Worm (Caenorhabditis elegans) whole organism, L3 larva: ENCODE results near the gene cutl-5.

Experiments used
- R02D3.7 ChIP-seq: fragments of 150-350 bp; optimal IDR thresholded peaks from 2 replicates; lab custom pipeline; 2014; ENCODE audit warnings: missing biosample characterization, missing genetic modification characterization
- ZK546.5 ChIP-seq: sonication (generic microtip); optimal IDR thresholded peaks from 2 replicates; lab custom pipeline; 2017; ENCODE audit warnings: missing biosample characterization, missing genetic modification characterization
- aly-2 ChIP-seq: fragments of 150-350 bp; optimal IDR thresholded peaks from 2 replicates; lab custom pipeline; 2014; ENCODE audit warnings: missing biosample characterization, missing genetic modification characterization
- ama-1 ChIP-seq: fragments of 150-350 bp; optimal IDR thresholded peaks from 2 replicates; lab custom pipeline; 2018
- ceh-16 ChIP-seq: sonication (generic microtip); optimal IDR thresholded peaks from 2 replicates; lab custom pipeline; 2017; ENCODE audit warnings: missing biosample characterization, missing genetic modification characterization
- ceh-28 ChIP-seq: fragments of 150-350 bp; optimal IDR thresholded peaks from 2 replicates; lab custom pipeline; 2014; ENCODE audit warnings: missing biosample characterization, missing genetic modification reagents, missing genetic modification characterization
- ceh-82 ChIP-seq: fragments of 150-350 bp; optimal IDR thresholded peaks from 2 replicates; lab custom pipeline; 2014; ENCODE audit warnings: missing biosample characterization, missing genetic modification characterization
- ceh-9 ChIP-seq: sonication (generic microtip); optimal IDR thresholded peaks from 2 replicates; lab custom pipeline; 2018; ENCODE audit warnings: missing biosample characterization, missing genetic modification characterization
- daf-12 ChIP-seq: fragments of 150-350 bp; optimal IDR thresholded peaks from 2 replicates; lab custom pipeline; 2014; ENCODE audit warnings: missing biosample characterization, missing genetic modification reagents, missing genetic modification characterization
- egl-5 ChIP-seq: fragments of 150-350 bp; optimal IDR thresholded peaks from 2 replicates; lab custom pipeline; 2017; ENCODE audit warnings: missing biosample characterization, missing genetic modification reagents, missing genetic modification characterization, inconsistent platforms
- elt-2 ChIP-seq: sonication (generic microtip); optimal IDR thresholded peaks from 2 replicates; lab custom pipeline; 2016; ENCODE audit warnings: missing genetic modification reagents, mild to moderate bottlenecking, missing genetic modification characterization, missing compliant biosample characterization
- elt-3 ChIP-seq, 3 experiments: fragments of 150-350 bp in 1 of 3; sonication (generic microtip) in 2 of 3; optimal IDR thresholded peaks; 2 replicates in 2 of 3; 4 replicates in 1 of 3; lab custom pipeline; 2014 to 2017; ENCODE audit warnings: missing biosample characterization in 3 of 3, missing genetic modification characterization in 3 of 3
- eor-1 ChIP-seq, 2 experiments: fragments of 150-350 bp; optimal IDR thresholded peaks; 2 replicates each; lab custom pipeline; 2014 to 2018; ENCODE audit warnings: missing biosample characterization in 2 of 2, missing genetic modification characterization in 2 of 2
- fkh-10 ChIP-seq: sonication (generic microtip); optimal IDR thresholded peaks from 2 replicates; lab custom pipeline; 2017; ENCODE audit warnings: missing biosample characterization, missing genetic modification reagents, missing genetic modification characterization
- fkh-2 ChIP-seq: fragments of 150-350 bp; optimal IDR thresholded peaks from 2 replicates; lab custom pipeline; 2014; ENCODE audit warnings: missing biosample characterization, missing genetic modification reagents, missing genetic modification characterization
- fos-1 ChIP-seq: fragments of 150-350 bp; optimal IDR thresholded peaks from 2 replicates; lab custom pipeline; 2014; ENCODE audit warnings: missing biosample characterization, missing genetic modification characterization
- hmg-11 ChIP-seq: sonication (generic microtip); optimal IDR thresholded peaks from 2 replicates; lab custom pipeline; 2016; ENCODE audit warnings: missing genetic modification characterization, missing compliant biosample characterization
- jun-1 ChIP-seq: fragments of 150-350 bp; optimal IDR thresholded peaks from 2 replicates; lab custom pipeline; 2014; ENCODE audit warnings: missing biosample characterization, missing genetic modification reagents, missing genetic modification characterization
- lin-15B ChIP-seq: fragments of 150-350 bp; optimal IDR thresholded peaks from 2 replicates; lab custom pipeline; 2014; ENCODE audit warnings: missing biosample characterization, missing genetic modification characterization
- lin-39 ChIP-seq: fragments of 150-350 bp; optimal IDR thresholded peaks from 2 replicates; lab custom pipeline; 2018; ENCODE audit warnings: missing biosample characterization, missing genetic modification reagents, missing genetic modification characterization
- lsy-12 ChIP-seq: sonication (generic microtip); optimal IDR thresholded peaks from 2 replicates; lab custom pipeline; 2016; ENCODE audit warnings: mild to moderate bottlenecking, missing genetic modification characterization, missing compliant biosample characterization
- mdl-1 ChIP-seq: fragments of 150-350 bp; optimal IDR thresholded peaks from 2 replicates; lab custom pipeline; 2014; ENCODE audit warnings: missing biosample characterization, missing genetic modification characterization
- mml-1 ChIP-seq: fragments of 150-350 bp; sonication (generic microtip); optimal IDR thresholded peaks from 3 replicates; lab custom pipeline; 2014; ENCODE audit warnings: missing biosample characterization, missing genetic modification characterization
- nfya-1 ChIP-seq: sonication (generic microtip); optimal IDR thresholded peaks from 2 replicates; lab custom pipeline; 2017; ENCODE audit warnings: missing genetic modification characterization, mild to moderate bottlenecking, missing compliant biosample characterization, antibody characterized with exemption, moderate library complexity; ENCODE audit not compliant: insufficient read depth
- nhr-11 ChIP-seq: fragments of 150-350 bp; optimal IDR thresholded peaks from 2 replicates; lab custom pipeline; 2014; ENCODE audit warnings: missing biosample characterization, missing genetic modification characterization
- nhr-23 ChIP-seq: fragments of 150-350 bp; optimal IDR thresholded peaks from 2 replicates; lab custom pipeline; 2014; ENCODE audit warnings: missing biosample characterization, missing genetic modification reagents, missing genetic modification characterization
- nhr-25 ChIP-seq: sonication (generic microtip); optimal IDR thresholded peaks from 2 replicates; lab custom pipeline; 2017; ENCODE audit warnings: missing biosample characterization, missing genetic modification characterization
- nhr-28 ChIP-seq: fragments of 150-350 bp; optimal IDR thresholded peaks from 2 replicates; lab custom pipeline; 2014; ENCODE audit warnings: missing biosample characterization, missing genetic modification characterization
- nhr-43 ChIP-seq: sonication (generic microtip); optimal IDR thresholded peaks from 2 replicates; lab custom pipeline; 2016; ENCODE audit warnings: mild to moderate bottlenecking, missing genetic modification characterization, missing compliant biosample characterization; ENCODE audit not compliant: poor library complexity, severe bottlenecking
- nhr-76 ChIP-seq: fragments of 150-350 bp; sonication (generic microtip); optimal IDR thresholded peaks from 5 replicates; lab custom pipeline; 2014; ENCODE audit warnings: missing biosample characterization, missing genetic modification characterization
- pha-4 ChIP-seq: fragments of 150-350 bp; optimal IDR thresholded peaks from 2 replicates; lab custom pipeline; 2014; ENCODE audit warnings: missing biosample characterization, missing genetic modification reagents, missing genetic modification characterization
- pqm-1 ChIP-seq: fragments of 150-350 bp; optimal IDR thresholded peaks from 2 replicates; lab custom pipeline; 2017; ENCODE audit warnings: missing biosample characterization, missing genetic modification characterization, inconsistent platforms
- sea-2 ChIP-seq: fragments of 150-350 bp; sonication (generic microtip); optimal IDR thresholded peaks from 4 replicates; lab custom pipeline; 2014; ENCODE audit warnings: missing biosample characterization, missing genetic modification reagents, missing genetic modification characterization
- skn-1 ChIP-seq: fragments of 150-350 bp; optimal IDR thresholded peaks from 2 replicates; lab custom pipeline; 2014; ENCODE audit warnings: missing biosample characterization, missing genetic modification characterization
- snpc-4 ChIP-seq: fragments of 150-350 bp; optimal IDR thresholded peaks from 2 replicates; lab custom pipeline; 2014; ENCODE audit warnings: missing biosample characterization, missing genetic modification characterization
- tbx-2 ChIP-seq: sonication (generic microtip); optimal IDR thresholded peaks from 2 replicates; lab custom pipeline; 2016; ENCODE audit warnings: mild to moderate bottlenecking, missing genetic modification characterization, missing compliant biosample characterization
- unc-39 ChIP-seq: sonication (generic microtip); optimal IDR thresholded peaks from 4 replicates; lab custom pipeline; 2017; ENCODE audit warnings: missing biosample characterization, missing genetic modification characterization
- unc-62 ChIP-seq: fragments of 150-350 bp; sonication (generic microtip); optimal IDR thresholded peaks from 4 replicates; lab custom pipeline; 2014; ENCODE audit warnings: missing biosample characterization, missing genetic modification reagents, missing genetic modification characterization
- zag-1 ChIP-seq: fragments of 150-350 bp; optimal IDR thresholded peaks from 2 replicates; lab custom pipeline; 2014; ENCODE audit warnings: missing biosample characterization, missing genetic modification characterization
- ztf-11 ChIP-seq: fragments of 150-350 bp; optimal IDR thresholded peaks from 2 replicates; lab custom pipeline; 2014; ENCODE audit warnings: missing biosample characterization, missing genetic modification characterization

The cutl-5 gene

DNA sequence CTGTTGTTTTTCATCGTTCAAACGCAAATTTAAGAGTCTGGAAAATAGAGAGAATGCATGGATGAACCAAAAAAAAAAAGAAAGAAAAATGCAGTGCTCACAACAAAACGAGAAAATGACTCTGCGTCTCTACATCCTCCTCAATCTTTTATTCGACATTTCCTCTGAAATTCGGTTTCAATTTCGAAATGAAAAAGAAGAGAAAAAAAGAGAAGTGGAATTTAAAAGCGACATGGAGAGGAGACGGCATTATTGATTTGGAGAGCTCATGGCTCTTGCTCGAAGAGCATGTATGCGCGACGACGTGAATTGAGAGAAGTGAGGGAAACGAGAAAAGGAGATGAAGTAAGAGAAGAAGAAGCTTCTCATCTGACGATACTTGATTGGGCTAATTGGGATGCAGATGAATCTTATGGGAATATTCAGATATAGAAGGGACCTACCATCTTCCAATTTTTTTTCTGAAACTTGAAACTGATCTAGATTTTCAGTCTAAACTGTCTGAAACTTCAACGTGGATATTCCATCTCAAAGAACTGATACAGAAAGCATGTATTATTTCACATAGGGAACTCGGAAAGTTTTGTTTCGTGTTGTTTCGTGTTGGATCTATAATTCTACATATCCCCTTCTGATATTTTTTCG is 4.6 kb downstream of the cutl-5 start:
- peak; percentile 9 for TF ChIP-seq nfya-1
- TF ChIP-seq fkh-10: peak; percentile 60
- no peak for TF ChIP-seq ceh-9

- TF ChIP-seq ceh-16 (tag; lab: Kevin White, UChicago) (no peak), ama-1 (lab: Kevin White, UChicago) (no peak), elt-3 (tag; optimal IDR thresholded peaks at IDR 0.05; lab: Kevin White, UChicago) (no peak)
Measured at ce11 chrII:7109956-7110355, 5.8 kb downstream of the cutl-5 start, which contains the start of gene F10E7.9. TSS of gene F10E7.9 (minus strand) at chrII:7110056.

DNA sequence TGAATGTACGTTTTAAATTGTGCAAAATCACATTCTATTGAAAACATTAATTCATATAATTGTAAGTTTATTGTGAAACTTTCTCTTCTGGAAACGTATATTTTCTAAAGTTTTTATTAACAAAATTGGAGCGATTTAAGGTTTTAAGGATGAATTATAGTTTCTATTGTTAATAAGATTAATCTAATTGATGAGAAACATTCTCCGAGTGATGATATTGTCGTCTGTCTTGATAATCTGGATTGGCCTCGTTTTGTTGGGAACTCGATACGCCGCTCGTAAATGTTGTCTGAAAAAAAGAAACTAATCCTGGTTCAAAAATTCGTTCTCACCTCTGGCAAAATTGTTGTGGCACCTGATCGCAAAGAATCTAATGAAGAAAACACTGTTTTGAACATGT is 9.4 kb downstream of the cutl-5 start:
- TF ChIP-seq ztf-11 (no peak), R02D3.7 (tag; lab: Kevin White, UChicago) (no peak), daf-12 (tag; lab: Kevin White, UChicago) (no peak), hmg-11 (tag; lab: Kevin White, UChicago) (no peak)

DNA sequence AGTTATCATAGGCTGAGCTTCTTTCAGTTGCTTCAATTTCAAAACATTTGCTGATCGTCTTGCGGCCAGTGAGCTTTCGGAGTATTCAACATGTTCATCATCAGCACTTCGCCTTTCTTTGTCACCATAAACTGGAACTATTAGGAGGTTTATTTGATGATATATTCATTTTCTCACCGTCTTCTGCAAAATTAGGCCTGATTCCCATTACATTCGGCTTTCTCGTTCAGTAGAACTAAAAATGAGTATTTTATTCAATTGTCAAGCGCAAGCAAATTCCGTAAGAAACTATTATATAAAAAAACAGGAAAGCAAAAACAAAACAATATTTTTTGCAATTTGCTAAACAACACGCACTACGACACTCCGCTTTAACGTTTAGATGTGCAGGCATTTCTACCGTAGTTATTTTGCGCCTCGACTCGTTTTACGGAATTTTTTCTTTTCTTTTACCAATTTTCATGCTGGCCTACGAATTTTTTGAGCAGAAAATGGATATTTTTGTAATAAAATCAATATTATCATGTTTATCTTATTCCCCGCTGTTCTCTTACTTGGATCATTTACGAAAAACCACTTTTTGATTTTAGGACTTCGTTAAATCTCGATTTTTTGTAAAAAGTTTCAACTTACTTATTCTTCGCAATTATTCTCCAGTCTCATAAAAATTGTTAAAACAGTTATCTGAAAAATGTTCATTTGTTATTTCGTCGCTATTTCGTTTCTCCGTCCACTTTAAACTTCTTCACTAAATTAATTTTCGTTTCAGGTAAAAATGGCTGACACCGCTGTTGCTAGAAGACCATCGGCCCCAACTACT is 10.7 kb downstream of the cutl-5 start, which contains the start of the genes farl-11 and rpl-33:
farl-11 (minus strand) TSS at position 242 of the 820 bp plus-strand sequence.
rpl-33 (plus strand) TSS at position 770 of the 820 bp plus-strand sequence.
- no peak for TF ChIP-seq ztf-11
- peak; percentile 84 for TF ChIP-seq lin-39 (tag; lab: Kevin White, UChicago)
- TF ChIP-seq nhr-11 (tag; lab: Kevin White, UChicago): peak; percentile 25
- peak; percentile 81 for TF ChIP-seq ZK546.5 (tag; lab: Kevin White, UChicago)
- peak; percentile 98 for TF ChIP-seq pha-4 (tag; lab: Kevin White, UChicago)
- peak; percentile 86 for TF ChIP-seq egl-5 (tag; lab: Kevin White, UChicago)
- no peak for TF ChIP-seq aly-2
- TF ChIP-seq pqm-1 (tag; lab: Kevin White, UChicago): peak; percentile 73
- TF ChIP-seq elt-2: peak; percentile 41
- peak; percentile 93 for TF ChIP-seq nhr-23 (tag; lab: Kevin White, UChicago)
- peak; percentile 24 for TF ChIP-seq hmg-11 (tag; lab: Kevin White, UChicago)
- no peak for TF ChIP-seq unc-39 (tag; lab: Kevin White, UChicago)
- TF ChIP-seq ama-1 (lab: Kevin White, UChicago): peak; percentile 46
- peak; percentile 68 for TF ChIP-seq jun-1 (tag; lab: Kevin White, UChicago)
- TF ChIP-seq nhr-43: peak; percentile 52
- TF ChIP-seq nfya-1: peak; percentile 97
- TF ChIP-seq mdl-1 (tag; lab: Kevin White, UChicago): no peak
- TF ChIP-seq R02D3.7 (tag; lab: Kevin White, UChicago): peak; percentile 79
- peak; percentile 16 for TF ChIP-seq nhr-76 (tag; lab: Kevin White, UChicago)
- peak; percentile 90 for TF ChIP-seq nhr-25
- TF ChIP-seq lsy-12: peak; percentile 21
- TF ChIP-seq fkh-10: peak; percentile 39
- TF ChIP-seq ceh-9: no peak
- TF ChIP-seq lin-15B (tag; lab: Kevin White, UChicago): peak; percentile 100
- peak; percentile 38 for TF ChIP-seq ceh-28 (tag; lab: Kevin White, UChicago)
- peak; percentile 36 for TF ChIP-seq skn-1 (tag; lab: Kevin White, UChicago)
- TF ChIP-seq daf-12 (tag; lab: Kevin White, UChicago): no peak

- TF ChIP-seq fos-1 (no peak), tbx-2 (tag; lab: Kevin White, UChicago) (no peak), nhr-28 (no peak), ZK546.5 (tag; lab: Kevin White, UChicago) (no peak), ceh-82 (tag; lab: Kevin White, UChicago) (no peak), nhr-76 (tag; lab: Kevin White, UChicago) (no peak), nhr-23 (tag; lab: Kevin White, UChicago) (no peak), unc-62 (GFP tag; lab: Kevin White, UChicago) (no peak), nfya-1 (no peak), mml-1 (tag; lab: Kevin White, UChicago) (no peak), fkh-2 (tag; lab: Kevin White, UChicago) (no peak), nhr-25 (no peak), zag-1 (tag; lab: Kevin White, UChicago) (no peak), skn-1 (tag; lab: Kevin White, UChicago) (no peak), ceh-16 (tag; lab: Kevin White, UChicago) (no peak), snpc-4 (tag; lab: Kevin White, UChicago) (no peak), eor-1 (tag; optimal IDR thresholded peaks at IDR 0.05; lab: Kevin White, UChicago) (no peak), sea-2 (GFP tag; lab: Kevin White, UChicago) (no peak)
Measured at ce11 chrII:7103111-7103510, 12.6 kb downstream of the cutl-5 start.
